Worm (Caenorhabditis elegans): Measurements from ENCODE around the gene F22B7.1.

F22B7.1 gene

ce11 chrIII:8658367-8658761 is 6.8 kb upstream of the F22B7.1 start (continued):
- TF ChIP-seq hlh-12 (tag; optimal IDR thresholded peaks at IDR 0.05) (no peak), ztf-3 (GFP tag; optimal IDR thresholded peaks at IDR 0.05) (peak; percentile 5), ztf-22 (GFP tag; optimal IDR thresholded peaks at IDR 0.05) (peak; percentile 64), madf-3 (GFP tag; IDR thresholded peaks at IDR 0.05) (0 out of 2 replicates have a peak, but pooled peaks have one; percentile 11), let-526 (GFP tag; IDR thresholded peaks at IDR 0.05) (peak; percentile 53; the same call in 1 of the 2 replicates), pbrm-1 (GFP tag; IDR thresholded peaks at IDR 0.05) (peak; percentile 47; the same call in 1 of the 2 replicates), hmg-1.2 (GFP tag; IDR thresholded peaks at IDR 0.05) (peak; percentile 58), rcor-1 (GFP tag; IDR thresholded peaks at IDR 0.05) (no peak), nfya-2 (GFP tag; IDR thresholded peaks at IDR 0.05) (no peak), efl-1 (GFP tag; optimal IDR thresholded peaks at IDR 0.05) (no peak), let-607 (tag; optimal IDR thresholded peaks at IDR 0.05) (peak in 1 of 2 experiments; percentile 85), F55B11.4 (tag; optimal IDR thresholded peaks at IDR 0.05; ENCODE audit: borderline replicate concordance, insufficient read depth) (no peak), Y79H2A.3 (GFP tag; conservative IDR thresholded peaks at IDR 0.05) (no peak), B0019.2 (GFP tag; conservative IDR thresholded peaks at IDR 0.05) (no peak), mel-28 (tag; optimal IDR thresholded peaks at IDR 0.05; ENCODE audit: borderline replicate concordance) (no peak), snpc-3.4 (tag; optimal IDR thresholded peaks at IDR 0.05) (peak; percentile 12), K11D2.4 (GFP tag; IDR thresholded peaks at IDR 0.05) (peak; percentile 74), F39B2.1 (GFP tag; IDR thresholded peaks at IDR 0.05) (no peak), lin-40 (tag; optimal IDR thresholded peaks at IDR 0.05) (peak; percentile 91), lir-1 (GFP tag; conservative IDR thresholded peaks at IDR 0.05) (no peak), mes-4 (tag; optimal IDR thresholded peaks at IDR 0.05) (no peak), nhr-90 (tag; optimal IDR thresholded peaks at IDR 0.05) (peak; percentile 38), ama-1 (optimal IDR thresholded peaks at IDR 0.05) (peak; percentile 9), ama-1 (GFP tag; optimal IDR thresholded peaks at IDR 0.05) (no peak), C06A6.2 (GFP tag; conservative IDR thresholded peaks at IDR 0.05) (peak; percentile 64; the same call in 1 of the 2 replicates), tbx-9 (tag; optimal IDR thresholded peaks at IDR 0.05; ENCODE audit: borderline replicate concordance) (no peak), pha-4 (tag; optimal IDR thresholded peaks at IDR 0.05) (no peak), nhr-27 (tag; optimal IDR thresholded peaks at IDR 0.05) (no peak), mxl-1 (tag; optimal IDR thresholded peaks at IDR 0.05) (no peak), zim-3 (tag; optimal IDR thresholded peaks at IDR 0.05) (no peak), somi-1 (GFP tag; optimal IDR thresholded peaks at IDR 0.05) (peak; percentile 94), dox-1 (GFP tag; IDR thresholded peaks at IDR 0.05) (peak; percentile 52; the same call in 1 of the 2 replicates), F57C9.4 (tag; optimal IDR thresholded peaks at IDR 0.05) (no peak), hlh-26 (GFP tag; conservative IDR thresholded peaks at IDR 0.05) (no peak), F49E8.2 (tag; optimal IDR thresholded peaks at IDR 0.05; ENCODE audit: insufficient read depth) (no peak), aptf-3 (GFP tag; IDR thresholded peaks at IDR 0.05) (no peak), sea-2 (GFP tag; IDR thresholded peaks at IDR 0.05) (no peak), tbp1 (GFP tag; optimal IDR thresholded peaks at IDR 0.05) (peak; percentile 68), nfyb-1 (GFP tag; IDR thresholded peaks at IDR 0.05) (peak; percentile 72; the same call in 1 of the 2 replicates), unc-62 (GFP tag; optimal IDR thresholded peaks at IDR 0.05) (peak; percentile 35), ZK185.1 (tag; optimal IDR thresholded peaks at IDR 0.05; ENCODE audit: poor library complexity, severe bottlenecking) (peak; percentile 39), egrh-3 (GFP tag; IDR thresholded peaks at IDR 0.05) (0 out of 2 replicates have a peak, but pooled peaks have one; percentile 8), ztf-6 (GFP tag; IDR thresholded peaks at IDR 0.05) (no peak), unc-130 (GFP tag; optimal IDR thresholded peaks at IDR 0.05) (no peak), F57A8.1 (GFP tag; optimal IDR thresholded peaks at IDR 0.05) (no peak), atf-7 (tag; optimal IDR thresholded peaks at IDR 0.05) (peak; percentile 77), repo-1 (tag; optimal IDR thresholded peaks at IDR 0.05) (peak; percentile 51), nhr-80 (tag; optimal IDR thresholded peaks at IDR 0.05) (peak; percentile 81), ztf-18 (tag; optimal IDR thresholded peaks at IDR 0.05) (peak; percentile 25)

Data from whole organism, young adult.